Fruit fly (Drosophila melanogaster): ENCODE results near the gene GstD4.

Gene GstD4

DNA sequence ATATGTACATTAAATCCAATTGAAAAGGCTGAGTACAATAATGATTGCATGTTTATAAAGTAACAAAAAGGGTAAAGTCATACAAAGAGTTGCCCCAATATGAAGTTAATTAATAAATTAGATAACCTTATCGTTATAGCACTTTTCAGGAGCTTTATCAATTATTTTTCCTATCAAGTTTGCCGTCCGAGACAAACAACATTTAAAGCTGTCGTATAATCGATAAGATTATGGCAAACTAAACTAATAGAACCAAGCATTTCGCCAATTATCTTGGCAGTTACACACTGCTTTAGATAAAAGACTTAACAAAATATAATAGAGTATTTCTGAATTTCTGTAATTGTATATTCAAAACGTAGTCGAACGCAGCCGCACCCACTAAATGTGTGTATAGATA is 31.2 kb downstream of the GstD4 start:
- no peak for TF ChIP-seq ey (GFP tag; optimal IDR thresholded peaks at IDR 0.05)
- TF ChIP-seq woc (GFP tag; optimal IDR thresholded peaks at IDR 0.05), result no peak
- TF ChIP-seq psq (GFP tag; optimal IDR thresholded peaks at IDR 0.05), result no peak
- TF ChIP-seq CG9705 (GFP tag; optimal IDR thresholded peaks at IDR 0.05), result no peak
- no peak for TF ChIP-seq CG32264 (GFP tag; optimal IDR thresholded peaks at IDR 0.05)

dm6 chr3R:12405928-12406234 is 32.0 kb downstream of the GstD4 start, which contains the start of gene Cyp9f2:
Gene Cyp9f2, minus strand, starts transcription at chr3R:12406028.
- TF ChIP-seq dsf (GFP tag; optimal IDR thresholded peaks at IDR 0.05; ENCODE audit: borderline replicate concordance) (no peak), Dfd (GFP tag; optimal IDR thresholded peaks at IDR 0.05) (no peak)

DNA sequence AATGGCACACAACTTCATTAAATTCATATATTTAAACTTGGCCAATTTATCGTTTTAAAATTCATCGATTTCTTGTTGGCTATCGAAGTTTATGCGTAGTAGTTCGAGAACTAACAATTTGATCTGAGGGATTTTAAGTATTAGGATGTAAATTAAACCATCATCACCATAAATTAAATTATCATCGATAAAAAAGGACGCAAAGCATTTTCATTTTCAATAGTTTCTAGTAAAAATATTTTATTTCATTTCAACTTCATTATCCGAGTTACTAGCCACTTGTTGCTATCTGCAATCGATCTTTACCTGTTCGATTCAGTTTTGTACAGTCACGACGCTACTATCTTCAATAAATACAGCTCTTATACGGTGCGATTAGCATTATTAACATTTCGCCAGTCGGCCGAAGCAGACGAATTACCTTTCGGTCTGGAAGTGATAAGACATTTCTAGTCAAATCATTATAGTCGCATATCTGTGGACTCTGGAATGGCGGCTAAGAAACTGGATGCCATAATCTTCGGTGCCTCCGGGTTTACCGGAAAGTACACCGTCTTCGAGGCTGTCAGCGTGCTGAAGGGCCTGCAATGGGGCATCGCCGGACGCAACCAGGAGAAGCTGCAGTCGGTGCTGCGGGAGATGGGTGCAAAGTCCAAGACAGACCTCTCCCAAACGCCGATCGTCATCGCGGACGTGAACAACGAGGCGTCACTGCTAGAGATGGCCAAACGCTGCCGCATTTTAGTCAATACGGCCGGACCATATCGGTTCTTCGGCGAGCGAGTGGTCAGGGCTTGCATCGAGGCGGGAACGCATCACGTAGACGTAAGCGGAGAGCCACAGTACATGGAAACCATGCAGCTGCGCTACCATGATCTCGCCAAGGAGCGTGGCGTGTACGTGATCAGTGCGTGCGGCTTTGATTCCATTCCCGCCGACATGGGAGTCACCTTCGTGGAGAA is 32.6 kb downstream of the GstD4 start, which contains the start of gene CG5167:
TSS of gene CG5167 (plus strand) at position 298 of the 962 bp plus-strand sequence.
- TF ChIP-seq CG9705 (GFP tag; optimal IDR thresholded peaks at IDR 0.05) (peak; percentile 14), Rel (GFP tag; optimal IDR thresholded peaks at IDR 0.05) (no peak), Rel (tag; optimal IDR thresholded peaks at IDR 0.05) (peak; percentile 5), ey (GFP tag; optimal IDR thresholded peaks at IDR 0.05) (peak; percentile 43), br (GFP tag; optimal IDR thresholded peaks at IDR 0.05) (peak; percentile 52), Abd-B (GFP tag; optimal IDR thresholded peaks at IDR 0.05) (no peak), pan (optimal IDR thresholded peaks at IDR 0.05) (no peak), HLH106 (tag; optimal IDR thresholded peaks at IDR 0.05) (peak; percentile 45), fru (GFP tag; optimal IDR thresholded peaks at IDR 0.05) (peak; percentile 82), Dif (GFP tag; optimal IDR thresholded peaks at IDR 0.05; ENCODE audit: partially characterized antibody) (no peak), dsf (GFP tag; optimal IDR thresholded peaks at IDR 0.05; ENCODE audit: borderline replicate concordance) (no peak), psq (GFP tag; optimal IDR thresholded peaks at IDR 0.05) (peak; percentile 54), jim (GFP tag; optimal IDR thresholded peaks at IDR 0.05) (no peak), Sp1 (GFP tag; optimal IDR thresholded peaks at IDR 0.05) (peak; percentile 58), brk (GFP tag; optimal IDR thresholded peaks at IDR 0.05) (no peak), Mio (GFP tag; optimal IDR thresholded peaks at IDR 0.05) (no peak), h (GFP tag; optimal IDR thresholded peaks at IDR 0.05) (peak; percentile 58), GATAd (GFP tag; optimal IDR thresholded peaks at IDR 0.05) (no peak), foxo (GFP tag; optimal IDR thresholded peaks at IDR 0.05) (peak in 1 of 2 experiments; percentile 67), usp (GFP tag; optimal IDR thresholded peaks at IDR 0.05) (no peak), Dfd (GFP tag; optimal IDR thresholded peaks at IDR 0.05) (no peak), N (GFP tag; optimal IDR thresholded peaks at IDR 0.05) (no peak), woc (GFP tag; optimal IDR thresholded peaks at IDR 0.05) (peak; percentile 48), Hnf4 (GFP tag; optimal IDR thresholded peaks at IDR 0.05) (no peak), sv (GFP tag; optimal IDR thresholded peaks at IDR 0.05) (no peak), OdsH (GFP tag; optimal IDR thresholded peaks at IDR 0.05) (peak; percentile 53), rgr (GFP tag; optimal IDR thresholded peaks at IDR 0.05) (peak; percentile 69), lola (GFP tag; optimal IDR thresholded peaks at IDR 0.05) (no peak), Jra (GFP tag; optimal IDR thresholded peaks at IDR 0.05) (no peak)

- TF ChIP-seq Sp1 (GFP tag; optimal IDR thresholded peaks at IDR 0.05), result peak; percentile 22
- TF ChIP-seq fru (GFP tag; optimal IDR thresholded peaks at IDR 0.05), result peak; percentile 17
- TF ChIP-seq Rel (GFP tag; optimal IDR thresholded peaks at IDR 0.05), result no peak
- TF ChIP-seq Rel (tag; optimal IDR thresholded peaks at IDR 0.05), result peak; percentile 27
- TF ChIP-seq CG32264 (GFP tag; optimal IDR thresholded peaks at IDR 0.05), result no peak
- no peak for TF ChIP-seq CrebA (GFP tag; optimal IDR thresholded peaks at IDR 0.05; ENCODE audit: borderline replicate concordance)
- no peak for TF ChIP-seq tai (GFP tag; optimal IDR thresholded peaks at IDR 0.05)
- TF ChIP-seq jim (GFP tag; optimal IDR thresholded peaks at IDR 0.05), result no peak
- peak; percentile 7 for TF ChIP-seq HLH106 (tag; optimal IDR thresholded peaks at IDR 0.05)
These were observed 34.3 kb downstream of the GstD4 start, which contains the start of gene CG5196 for dm6 chr3R:12408160-12408559. Gene CG5196, plus strand, starts transcription at chr3R:12408316.

dm6 chr3R:12411449-12411848 is 37.5 kb downstream of the GstD4 start:
- TF ChIP-seq Abd-B (GFP tag; optimal IDR thresholded peaks at IDR 0.05) (no peak), sage (GFP tag; optimal IDR thresholded peaks at IDR 0.05) (no peak), Myc (optimal IDR thresholded peaks at IDR 0.05) (no peak), dsf (GFP tag; optimal IDR thresholded peaks at IDR 0.05; ENCODE audit: borderline replicate concordance) (no peak), Mio (GFP tag; optimal IDR thresholded peaks at IDR 0.05) (no peak), Dfd (GFP tag; optimal IDR thresholded peaks at IDR 0.05) (no peak), Hr78 (GFP tag; optimal IDR thresholded peaks at IDR 0.05) (no peak), jim (GFP tag; optimal IDR thresholded peaks at IDR 0.05) (no peak), HLH106 (tag; optimal IDR thresholded peaks at IDR 0.05) (no peak), pan (optimal IDR thresholded peaks at IDR 0.05) (no peak), CG32264 (GFP tag; optimal IDR thresholded peaks at IDR 0.05) (no peak), CrebA (GFP tag; optimal IDR thresholded peaks at IDR 0.05; ENCODE audit: borderline replicate concordance) (no peak), sv (GFP tag; optimal IDR thresholded peaks at IDR 0.05) (no peak), h (GFP tag; optimal IDR thresholded peaks at IDR 0.05) (no peak), rgr (GFP tag; optimal IDR thresholded peaks at IDR 0.05) (no peak), CG9705 (GFP tag; optimal IDR thresholded peaks at IDR 0.05) (no peak), Hnf4 (GFP tag; optimal IDR thresholded peaks at IDR 0.05) (no peak)

Measured in whole organism, wandering third instar larva.